Fruit fly (Drosophila melanogaster): ENCODE results near the gene Hs3st-B.

dm6 chrX:19259802-19260695 lies 11.6 kb downstream of the Hs3st-B start:
- TF ChIP-seq usp (GFP tag; optimal IDR thresholded peaks at IDR 0.05) (no peak), EcR (GFP tag; optimal IDR thresholded peaks at IDR 0.05) (no peak), Dll (optimal IDR thresholded peaks at IDR 0.05) (no peak), CG8478 (optimal IDR thresholded peaks at IDR 0.05) (no peak)
